Fruit fly (Drosophila melanogaster): Measurements from ENCODE around the gene CG6769.

CG6769 gene

dm6 chrX:17881138-17882121, 20.6 kb downstream of the CG6769 start (continued):
- TF ChIP-seq CG3163 (GFP tag; optimal IDR thresholded peaks at IDR 0.05) (no peak), CG18764 (GFP tag; optimal IDR thresholded peaks at IDR 0.05) (no peak), CG9932 (GFP tag; IDR thresholded peaks at IDR 0.05) (peak; percentile 82), CG4707 (GFP tag; optimal IDR thresholded peaks at IDR 0.05) (no peak), HLHmδ (GFP tag; optimal IDR thresholded peaks at IDR 0.05) (no peak), CG13775 (GFP tag; optimal IDR thresholded peaks at IDR 0.05) (peak; percentile 44), Xrp1 (GFP tag; IDR thresholded peaks at IDR 0.05) (no peak), Elba2 (GFP tag; optimal IDR thresholded peaks at IDR 0.05) (no peak), pb (GFP tag; optimal IDR thresholded peaks at IDR 0.05) (peak; percentile 2), PHDP (tag; optimal IDR thresholded peaks at IDR 0.05) (peak; percentile 41), CG17912 (GFP tag; optimal IDR thresholded peaks at IDR 0.05) (no peak), scrt (GFP tag; optimal IDR thresholded peaks at IDR 0.05) (peak; percentile 33), CTCF (GFP tag; optimal IDR thresholded peaks at IDR 0.05) (no peak), tgo (GFP tag; IDR thresholded peaks at IDR 0.05) (no peak), Nf-YA (GFP tag; IDR thresholded peaks at IDR 0.05) (no peak; the same call in 1 of the 2 replicates), Nf-YB (GFP tag; optimal IDR thresholded peaks at IDR 0.05) (no peak), ci (GFP tag; IDR thresholded peaks at IDR 0.05) (no peak), CoRest (tag; optimal IDR thresholded peaks at IDR 0.05) (peak; percentile 48), Ets97D (GFP tag; optimal IDR thresholded peaks at IDR 0.05) (no peak), Doc3 (GFP tag; IDR thresholded peaks at IDR 0.05; ENCODE audit: partially characterized antibody) (no peak), eve (GFP tag; optimal IDR thresholded peaks at IDR 0.05) (peak in 1 of 2 experiments; percentile 83), Nf-YC (tag; optimal IDR thresholded peaks at IDR 0.05) (no peak), CG13894 (tag; optimal IDR thresholded peaks at IDR 0.05) (no peak), dan (GFP tag; IDR thresholded peaks at IDR 0.05) (no peak), vnd (GFP tag; IDR thresholded peaks at IDR 0.05; ENCODE audit: partially characterized antibody) (no peak), B-H2 (GFP tag; optimal IDR thresholded peaks at IDR 0.05) (no peak), Doc2 (GFP tag; IDR thresholded peaks at IDR 0.05) (no peak), otp (GFP tag; IDR thresholded peaks at IDR 0.05) (no peak), Deaf1 (tag; optimal IDR thresholded peaks at IDR 0.05) (no peak), CG2129 (GFP tag; IDR thresholded peaks at IDR 0.05; ENCODE audit: partially characterized antibody) (no peak), CG3995 (GFP tag; optimal IDR thresholded peaks at IDR 0.05) (peak; percentile 62), Dfd (GFP tag; optimal IDR thresholded peaks at IDR 0.05) (no peak), hb (GFP tag; IDR thresholded peaks at IDR 0.05; ENCODE audit: partially characterized antibody) (no peak), so (GFP tag; IDR thresholded peaks at IDR 0.05) (0 out of 3 replicates have a peak, but pooled peaks have one; percentile 43), dysf (GFP tag; IDR thresholded peaks at IDR 0.05) (peak; percentile 71; the same call in 2 of the 3 replicates), kay (GFP tag; optimal IDR thresholded peaks at IDR 0.05) (no peak), sqz (GFP tag; optimal IDR thresholded peaks at IDR 0.05) (no peak), gt (GFP tag; IDR thresholded peaks at IDR 0.05) (no peak), Lpt (GFP tag; optimal IDR thresholded peaks at IDR 0.05) (no peak), dati (GFP tag; IDR thresholded peaks at IDR 0.05) (no peak), jumu (GFP tag; optimal IDR thresholded peaks at IDR 0.05) (peak; percentile 28), Hand (GFP tag; optimal IDR thresholded peaks at IDR 0.05) (no peak), maf-S (GFP tag; optimal IDR thresholded peaks at IDR 0.05) (peak; percentile 36), btn (GFP tag; optimal IDR thresholded peaks at IDR 0.05) (no peak), Meics (GFP tag; optimal IDR thresholded peaks at IDR 0.05) (peak; percentile 61), CG6175 (GFP tag; IDR thresholded peaks at IDR 0.05) (0 out of 3 replicates have a peak, but pooled peaks have one; percentile 44), CG12769 (tag; optimal IDR thresholded peaks at IDR 0.05) (peak; percentile 89), CG12219 (GFP tag; optimal IDR thresholded peaks at IDR 0.05) (peak; percentile 21), Dad (GFP tag; optimal IDR thresholded peaks at IDR 0.05) (no peak), CG34224 (GFP tag; IDR thresholded peaks at IDR 0.05; ENCODE audit: partially characterized antibody) (no peak)

All from whole organism, embryonic.